Fruit fly (Drosophila melanogaster) whole organism, embryonic: ENCODE measurements around the gene Ugt316A1.
A peak's percentile ranks its signal among the peaks of the same experiment; 100 is the strongest.

Experiments used
- CG1024 ChIP-seq: fragments of 200-800 bp; sonication (Bioruptor generic); IDR thresholded peaks from 2 replicates; pipeline ENCODE4 v1.3.6; 2022; ENCODE audit warnings: missing biosample characterization, missing genetic modification characterization
- CG11085 ChIP-seq: fragments of 200-800 bp; sonication (Bioruptor generic); IDR thresholded peaks from 2 replicates; pipeline ENCODE4 v1.3.6; 2022; ENCODE audit warnings: missing biosample characterization, missing genetic modification characterization
- CG11093 ChIP-seq: fragments of 200-800 bp; sonication (Bioruptor generic); IDR thresholded peaks from 3 replicates; pipeline ENCODE4 v1.3.6; 2022; ENCODE audit warnings: missing biosample characterization, missing genetic modification characterization
- CG12071 ChIP-seq: fragments of 200-800 bp; sonication (Bioruptor generic); optimal IDR thresholded peaks from 3 replicates; lab custom pipeline; 2018; ENCODE audit warnings: missing biosample characterization, mild to moderate bottlenecking, missing genetic modification characterization
- CG12236 ChIP-seq: fragments of 200-800 bp; sonication (Bioruptor generic); optimal IDR thresholded peaks from 2 replicates; lab custom pipeline; 2016; ENCODE audit warnings: missing biosample characterization, missing genetic modification characterization
- CG12659 ChIP-seq: fragments of 200-800 bp; sonication (Bioruptor generic); optimal IDR thresholded peaks from 3 replicates; lab custom pipeline; 2017; ENCODE audit warnings: mild to moderate bottlenecking, missing biosample characterization, missing genetic modification reagents, missing genetic modification characterization
- CG14441 ChIP-seq: fragments of 200-800 bp; sonication (Bioruptor generic); IDR thresholded peaks from 2 replicates; pipeline ENCODE4 v1.3.6; 2022; ENCODE audit warnings: missing biosample characterization, missing genetic modification characterization
- CG16779 ChIP-seq: fragments of 200-800 bp; sonication (Bioruptor generic); IDR thresholded peaks from 2 replicates; pipeline ENCODE4 v1.3.6; 2022; ENCODE audit warnings: missing biosample characterization, missing genetic modification characterization
- CG17385 ChIP-seq: fragments of 200-800 bp; sonication (Bioruptor generic); optimal IDR thresholded peaks from 3 replicates; lab custom pipeline; 2018; ENCODE audit warnings: missing biosample characterization, mild to moderate bottlenecking, missing genetic modification characterization
- CG17829 ChIP-seq: fragments of 200-800 bp; optimal IDR thresholded peaks from 2 replicates; lab custom pipeline; 2019; ENCODE audit warnings: missing biosample characterization, mild to moderate bottlenecking, missing genetic modification characterization, moderate library complexity
- CG18476 ChIP-seq: fragments of 200-800 bp; sonication (Bioruptor generic); optimal IDR thresholded peaks from 2 replicates; lab custom pipeline; 2016; ENCODE audit warnings: missing biosample characterization, mild to moderate bottlenecking, missing genetic modification characterization
- CG2116 ChIP-seq: fragments of 200-800 bp; sonication (Bioruptor generic); optimal IDR thresholded peaks from 3 replicates; lab custom pipeline; 2018; ENCODE audit warnings: missing biosample characterization, mild to moderate bottlenecking, missing genetic modification characterization
- CG2202 ChIP-seq: fragments of 200-800 bp; sonication (Bioruptor generic); optimal IDR thresholded peaks from 2 replicates; lab custom pipeline; 2018; ENCODE audit warnings: missing biosample characterization, mild to moderate bottlenecking, missing genetic modification characterization
- CG31365 ChIP-seq: fragments of 200-800 bp; sonication (Bioruptor generic); optimal IDR thresholded peaks from 2 replicates; lab custom pipeline; 2018; ENCODE audit warnings: missing biosample characterization, mild to moderate bottlenecking, missing genetic modification characterization
- CG31388 ChIP-seq: fragments of 200-800 bp; sonication (Bioruptor generic); optimal IDR thresholded peaks from 2 replicates; lab custom pipeline; 2016; ENCODE audit warnings: missing biosample characterization, missing genetic modification characterization
- CG32532 ChIP-seq: fragments of 200-800 bp; sonication (Bioruptor generic); IDR thresholded peaks from 2 replicates; pipeline ENCODE4 v1.3.6; 2022; ENCODE audit warnings: missing biosample characterization, missing genetic modification characterization
- CG5245 ChIP-seq: fragments of 200-800 bp; sonication (Bioruptor generic); optimal IDR thresholded peaks from 3 replicates; lab custom pipeline; 2016; ENCODE audit warnings: missing biosample characterization, missing genetic modification characterization
- CG7928 ChIP-seq: fragments of 200-800 bp; sonication (Bioruptor generic); optimal IDR thresholded peaks from 2 replicates; lab custom pipeline; 2017; ENCODE audit warnings: missing biosample characterization, mild to moderate bottlenecking, missing genetic modification characterization
- CG8281 ChIP-seq: fragments of 200-800 bp; sonication (Bioruptor generic); optimal IDR thresholded peaks from 2 replicates; lab custom pipeline; 2018; ENCODE audit warnings: missing biosample characterization, mild to moderate bottlenecking, missing genetic modification characterization, moderate library complexity
- CG8290 ChIP-seq, 3 experiments: fragments of 200-800 bp; sonication (Bioruptor generic); optimal IDR thresholded peaks; 2 replicates each; lab custom pipeline; 2016 to 2019; ENCODE audit warnings: missing biosample characterization in 3 of 3, missing genetic modification characterization in 3 of 3, mild to moderate bottlenecking in 2 of 3, moderate library complexity in 1 of 3
- CG9215 ChIP-seq: fragments of 200-800 bp; sonication (Bioruptor generic); IDR thresholded peaks from 2 replicates; pipeline ENCODE4 v1.3.6; 2022; ENCODE audit warnings: missing biosample characterization, missing genetic modification characterization
- CG9727 ChIP-seq: fragments of 200-800 bp; sonication (Bioruptor generic); optimal IDR thresholded peaks from 3 replicates; lab custom pipeline; 2017; ENCODE audit warnings: missing biosample characterization, mild to moderate bottlenecking, missing genetic modification characterization
- D19A ChIP-seq: fragments of 200-800 bp; optimal IDR thresholded peaks from 3 replicates; lab custom pipeline; 2019; ENCODE audit warnings: missing biosample characterization, mild to moderate bottlenecking, missing genetic modification characterization, moderate library complexity
- HHEX ChIP-seq: fragments of 200-800 bp; sonication (Bioruptor generic); optimal IDR thresholded peaks from 3 replicates; lab custom pipeline; 2017; ENCODE audit warnings: missing biosample characterization, mild to moderate bottlenecking, missing genetic modification characterization, missing genetic modification reagents
- HLHmδ ChIP-seq: fragments of 200-800 bp; sonication (Bioruptor generic); optimal IDR thresholded peaks from 2 replicates; lab custom pipeline; 2018; ENCODE audit warnings: missing biosample characterization, mild to moderate bottlenecking, missing genetic modification characterization, moderate library complexity
- Lhr ChIP-seq: fragments of 200-800 bp; sonication (Bioruptor generic); optimal IDR thresholded peaks from 3 replicates; lab custom pipeline; 2017; ENCODE audit warnings: mild to moderate bottlenecking, missing biosample characterization, missing genetic modification reagents, missing genetic modification characterization
- Neu2 ChIP-seq: fragments of 200-800 bp; sonication (Bioruptor generic); optimal IDR thresholded peaks from 3 replicates; lab custom pipeline; 2016; ENCODE audit warnings: missing biosample characterization, missing genetic modification characterization, borderline replicate concordance
- NfI ChIP-seq: fragments of 200-800 bp; sonication (Bioruptor generic); optimal IDR thresholded peaks from 3 replicates; lab custom pipeline; 2018; ENCODE audit warnings: missing biosample characterization, mild to moderate bottlenecking, missing genetic modification characterization, moderate library complexity
- Oli ChIP-seq: fragments of 200-800 bp; sonication (Bioruptor generic); optimal IDR thresholded peaks from 2 replicates; lab custom pipeline; 2018; ENCODE audit warnings: missing biosample characterization, mild to moderate bottlenecking, missing genetic modification characterization, moderate library complexity
- PHDP ChIP-seq: fragments of 200-800 bp; sonication (Bioruptor generic); optimal IDR thresholded peaks from 3 replicates; lab custom pipeline; 2018; ENCODE audit warnings: missing biosample characterization, mild to moderate bottlenecking, missing genetic modification characterization, moderate library complexity
- Ptx1 ChIP-seq: fragments of 200-800 bp; sonication (Bioruptor generic); IDR thresholded peaks from 2 replicates; pipeline ENCODE4 v1.3.6; 2022; ENCODE audit warnings: missing biosample characterization, missing genetic modification characterization
- Side ChIP-seq: fragments of 200-800 bp; sonication (Bioruptor generic); optimal IDR thresholded peaks from 2 replicates; lab custom pipeline; 2016; ENCODE audit warnings: missing biosample characterization, missing genetic modification characterization
- Sox100B ChIP-seq: fragments of 200-800 bp; sonication (Bioruptor generic); optimal IDR thresholded peaks from 3 replicates; lab custom pipeline; 2018; ENCODE audit warnings: missing biosample characterization, mild to moderate bottlenecking, missing genetic modification characterization
- bab2 ChIP-seq: fragments of 200-800 bp; sonication (Bioruptor generic); optimal IDR thresholded peaks from 2 replicates; lab custom pipeline; 2016; ENCODE audit warnings: missing biosample characterization, missing genetic modification characterization
- chinmo ChIP-seq: fragments of 200-800 bp; sonication (Bioruptor generic); IDR thresholded peaks from 4 replicates; pipeline ENCODE4 v1.3.6; 2022; ENCODE audit warnings: missing biosample characterization, missing genetic modification characterization; ENCODE audit not compliant: partially characterized antibody
- chm ChIP-seq: fragments of 200-800 bp; sonication (Bioruptor generic); IDR thresholded peaks from 2 replicates; pipeline ENCODE4 v1.3.6; 2022; ENCODE audit warnings: missing biosample characterization, missing genetic modification characterization
- croc ChIP-seq: fragments of 200-800 bp; sonication (Bioruptor generic); conservative IDR thresholded peaks from 3 replicates; pipeline ENCODE4 v1.3.6; 2022; ENCODE audit warnings: missing biosample characterization, missing genetic modification characterization
- dpn ChIP-seq, 2 experiments: fragments of 200-800 bp; sonication (Bioruptor generic); optimal IDR thresholded peaks; 3 replicates each; lab custom pipeline; 2016; ENCODE audit warnings: missing biosample characterization in 2 of 2, missing genetic modification characterization in 2 of 2
- ham ChIP-seq: fragments of 200-800 bp; sonication (Bioruptor generic); IDR thresholded peaks from 2 replicates; pipeline ENCODE4 v1.3.6; 2022; ENCODE audit warnings: missing biosample characterization, missing genetic modification characterization
- her ChIP-seq: fragments of 200-800 bp; sonication (Bioruptor generic); optimal IDR thresholded peaks from 2 replicates; lab custom pipeline; 2016; ENCODE audit warnings: missing biosample characterization, missing genetic modification characterization
- jing ChIP-seq: fragments of 200-800 bp; sonication (Bioruptor generic); optimal IDR thresholded peaks from 2 replicates; lab custom pipeline; 2018; ENCODE audit warnings: missing biosample characterization, mild to moderate bottlenecking, missing genetic modification characterization
- lov ChIP-seq, 2 experiments: fragments of 200-800 bp in 1 of 2; fragments of >200 bp in 1 of 2; sonication (Bioruptor generic) in 1 of 2; IDR thresholded peaks in 1 of 2; optimal IDR thresholded peaks in 1 of 2; 2 replicates in 1 of 2; 3 replicates in 1 of 2; pipeline versions ENCODE4 v1.3.6 to Lab custom; 2017 to 2022; ENCODE audit warnings: missing biosample characterization in 1 of 2, missing genetic modification characterization in 1 of 2
- onecut ChIP-seq: fragments of 200-800 bp; sonication (Bioruptor generic); IDR thresholded peaks from 2 replicates; pipeline ENCODE4 v1.3.6; 2022; ENCODE audit warnings: missing biosample characterization, missing genetic modification characterization
- sens ChIP-seq: fragments of 200-800 bp; sonication (Bioruptor generic); peaks from one replicate; lab custom pipeline; 2016; ENCODE audit warnings: missing biosample characterization, missing genetic modification characterization
- sisA ChIP-seq: fragments of 200-800 bp; sonication (Bioruptor generic); IDR thresholded peaks from 2 replicates; pipeline ENCODE4 v1.3.6; 2022; ENCODE audit warnings: missing biosample characterization, missing genetic modification characterization
- ssp ChIP-seq: fragments of 200-800 bp; sonication (Bioruptor generic); IDR thresholded peaks from 2 replicates; pipeline ENCODE4 v1.3.6; 2022; ENCODE audit warnings: missing biosample characterization, missing genetic modification characterization
- tll ChIP-seq, 2 experiments: fragments of 200-800 bp in 1 of 2; fragments of >200 bp in 1 of 2; sonication (Bioruptor generic) in 1 of 2; optimal IDR thresholded peaks; 2 replicates each; lab custom pipeline; 2017 to 2019; ENCODE audit warnings: missing biosample characterization in 2 of 2, missing genetic modification characterization in 2 of 2, mild to moderate bottlenecking in 1 of 2, moderate library complexity in 1 of 2
- wdn ChIP-seq: fragments of 200-800 bp; sonication (Bioruptor generic); IDR thresholded peaks from 2 replicates; pipeline ENCODE4 v1.3.6; 2022; ENCODE audit warnings: missing biosample characterization, missing genetic modification characterization

Ugt316A1 gene

DNA sequence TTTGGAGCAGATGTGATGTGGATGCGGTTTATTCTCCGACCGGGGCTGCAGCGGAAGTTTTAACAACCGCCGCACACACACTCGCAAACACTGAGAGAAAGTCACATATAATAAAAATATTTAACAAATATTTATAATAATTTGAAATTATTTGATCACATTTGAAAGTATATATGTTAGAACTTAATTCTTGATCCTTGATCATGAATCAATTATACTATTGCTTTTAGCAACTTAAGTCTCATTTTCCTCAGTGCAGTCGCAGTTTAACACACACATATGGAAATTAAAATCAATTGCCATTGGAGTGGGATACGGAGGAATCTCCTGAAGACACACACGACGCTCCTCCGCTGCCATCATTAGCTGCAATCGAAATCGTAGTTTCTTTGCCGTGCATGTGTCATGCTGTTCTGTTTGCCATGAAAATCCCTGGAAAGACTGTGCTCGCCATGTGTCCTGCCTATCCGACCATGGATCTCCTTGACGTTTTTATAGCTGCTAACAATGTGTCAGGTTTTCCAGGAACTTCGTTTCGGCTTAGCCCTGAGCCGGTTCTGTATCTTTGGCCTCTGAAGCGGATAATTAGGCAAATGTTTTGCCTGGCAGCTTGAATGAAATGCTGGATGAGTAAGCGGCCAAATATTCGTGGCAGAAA is 29.3 kb downstream of the Ugt316A1 start (continued):
- TF ChIP-seq CG12236 (GFP tag; lab: Kevin White, UChicago) (no peak), PHDP (tag; lab: Kevin White, UChicago) (peak; percentile 70), Lhr (GFP tag; lab: Kevin White, UChicago) (peak; percentile 38), sens (GFP tag; lab: Kevin White, UChicago) (peak; percentile 92), Ptx1 (GFP tag; lab: Robert Waterston, UW) (peak; percentile 62), bab2 (no peak), CG31388 (GFP tag; lab: Kevin White, UChicago) (no peak), CG14441 (GFP tag; lab: Robert Waterston, UW) (no peak), Side (GFP tag; lab: Kevin White, UChicago) (no peak), CG2202 (tag; lab: Kevin White, UChicago) (peak; percentile 89), her (GFP tag; lab: Kevin White, UChicago) (no peak), ssp (GFP tag; lab: Robert Waterston, UW) (peak; percentile 52), CG1024 (GFP tag; lab: Robert Waterston, UW) (peak; percentile 29; the same call in 1 of the 2 replicates), CG17385 (GFP tag; lab: Kevin White, UChicago) (peak; percentile 61), chm (GFP tag; lab: Robert Waterston, UW) (peak; percentile 80; the same call in 1 of the 2 replicates), CG16779 (GFP tag; lab: Robert Waterston, UW) (no peak), CG17829 (tag; lab: Kevin White, UChicago) (peak; percentile 93), croc (GFP tag; lab: Robert Waterston, UW) (peak; percentile 81), jing (GFP tag; lab: Kevin White, UChicago) (peak; percentile 36), CG12659 (GFP tag; lab: Kevin White, UChicago) (peak; percentile 27), chinmo (no peak), sisA (GFP tag; lab: Robert Waterston, UW) (peak; percentile 68), ham (GFP tag; lab: Robert Waterston, UW) (no peak), D19A (tag; lab: Kevin White, UChicago) (peak; percentile 83), lov (optimal IDR thresholded peaks at IDR 0.05; lab: Kevin White, UChicago) (no peak), lov (GFP tag; IDR thresholded peaks at IDR 0.05; lab: Robert Waterston, UW) (peak; percentile 67; the same call in 1 of the 3 replicates), tll (GFP tag; optimal IDR thresholded peaks at IDR 0.05; lab: Kevin White, UChicago) (peak in 1 of 2 experiments; percentile 52), Neu2 (GFP tag; lab: Kevin White, UChicago) (no peak), CG18476 (GFP tag; lab: Kevin White, UChicago) (peak; percentile 20), CG8290 (GFP tag; optimal IDR thresholded peaks at IDR 0.05; lab: Kevin White, UChicago) (peak; percentile 57), CG8290 (tag; optimal IDR thresholded peaks at IDR 0.05; lab: Kevin White, UChicago) (peak in 1 of 2 experiments; percentile 60), CG9215 (GFP tag; lab: Robert Waterston, UW) (0 out of 2 replicates have a peak, but pooled peaks have one; percentile 20), NfI (GFP tag; lab: Kevin White, UChicago) (peak; percentile 14), HHEX (GFP tag; lab: Kevin White, UChicago) (peak; percentile 62), CG8281 (tag; lab: Kevin White, UChicago) (peak; percentile 19), CG31365 (tag; lab: Kevin White, UChicago) (no peak), CG7928 (GFP tag; lab: Kevin White, UChicago) (no peak), CG11085 (GFP tag; lab: Robert Waterston, UW) (no peak), HLHmδ (no peak), CG12071 (GFP tag; lab: Kevin White, UChicago) (no peak), CG9727 (GFP tag; lab: Kevin White, UChicago) (peak; percentile 94), dpn (GFP tag; optimal IDR thresholded peaks at IDR 0.05; lab: Kevin White, UChicago) (peak in 1 of 2 experiments; percentile 58), CG2116 (GFP tag; lab: Kevin White, UChicago) (peak; percentile 28), Sox100B (GFP tag; lab: Kevin White, UChicago) (peak; percentile 70), wdn (GFP tag; lab: Robert Waterston, UW) (no peak), CG5245 (GFP tag; lab: Kevin White, UChicago) (peak; percentile 56), Oli (tag; lab: Kevin White, UChicago) (peak; percentile 79), CG32532 (GFP tag; lab: Robert Waterston, UW) (no peak), CG11093 (peak; percentile 66; the same call in 2 of the 3 replicates), onecut (peak; percentile 72)
